Worm (Caenorhabditis elegans) whole organism, L1 larva: Measurements from ENCODE around the gene B0244.7.

Experiments
- aly-2 ChIP-seq: fragments of 150-350 bp; optimal IDR thresholded peaks from 2 replicates; lab custom pipeline; 2014; ENCODE audit warnings: missing biosample characterization, missing genetic modification characterization
- fos-1 ChIP-seq: fragments of 150-350 bp; optimal IDR thresholded peaks from 2 replicates; lab custom pipeline; 2014; ENCODE audit warnings: missing biosample characterization, missing genetic modification characterization
- lsy-2 ChIP-seq, 2 experiments: fragments of 150-350 bp; optimal IDR thresholded peaks; 2 replicates each; lab custom pipeline; 2014; ENCODE audit warnings: missing biosample characterization in 2 of 2, missing genetic modification characterization in 2 of 2
- mef-2 ChIP-seq: fragments of 150-350 bp; optimal IDR thresholded peaks from 2 replicates; lab custom pipeline; 2014; ENCODE audit warnings: missing biosample characterization, missing genetic modification characterization
- nhr-28 ChIP-seq: fragments of 150-350 bp; optimal IDR thresholded peaks from 2 replicates; lab custom pipeline; 2014; ENCODE audit warnings: missing biosample characterization, missing genetic modification characterization
- nhr-76 ChIP-seq: sonication (generic microtip); optimal IDR thresholded peaks from 2 replicates; lab custom pipeline; 2017; ENCODE audit warnings: missing biosample characterization, missing genetic modification characterization
- rnt-1 ChIP-seq: sonication (generic microtip); optimal IDR thresholded peaks from 2 replicates; lab custom pipeline; 2016; ENCODE audit warnings: mild to moderate bottlenecking, missing genetic modification characterization, moderate library complexity, missing compliant biosample characterization
- unc-62 ChIP-seq: fragments of 150-350 bp; optimal IDR thresholded peaks from 2 replicates; lab custom pipeline; 2014; ENCODE audit warnings: missing biosample characterization, missing genetic modification reagents, missing genetic modification characterization
- xbp-1 ChIP-seq: sonication (generic microtip); optimal IDR thresholded peaks from 2 replicates; lab custom pipeline; 2016; ENCODE audit warnings: missing genetic modification characterization, missing compliant biosample characterization
- zag-1 ChIP-seq: fragments of 150-350 bp; optimal IDR thresholded peaks from 2 replicates; lab custom pipeline; 2014; ENCODE audit warnings: missing biosample characterization, missing genetic modification characterization
- ztf-11 ChIP-seq, 2 experiments: sonication (generic microtip); optimal IDR thresholded peaks; 2 replicates each; lab custom pipeline; 2016 to 2017; ENCODE audit warnings: missing genetic modification characterization in 2 of 2, missing biosample characterization in 1 of 2, missing compliant biosample characterization in 1 of 2

DNA sequence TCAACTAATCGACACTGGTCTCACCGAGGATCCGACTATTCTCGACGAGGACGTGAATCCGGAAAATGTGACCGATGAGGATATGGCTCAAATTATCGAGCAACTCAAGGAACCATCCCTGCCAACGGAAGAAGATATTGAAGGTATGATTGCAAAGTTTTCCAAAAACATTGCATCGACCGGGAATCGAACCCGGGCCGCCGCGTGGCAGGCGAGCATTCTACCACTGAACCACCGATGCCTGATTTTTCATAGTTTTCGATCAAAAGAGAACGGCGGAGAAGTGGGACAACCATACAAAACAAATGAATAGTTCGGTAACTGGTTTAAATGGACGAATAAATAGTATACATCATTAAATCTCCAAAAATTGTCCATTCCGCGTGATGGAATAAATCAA is 30.6 kb downstream of the B0244.7 start:
- TF ChIP-seq mef-2 = no peak
- TF ChIP-seq fos-1 (tag; lab: Kevin White, UChicago) = no peak
- no peak for TF ChIP-seq unc-62 (GFP tag; lab: Kevin White, UChicago)
- no peak for TF ChIP-seq rnt-1 (tag; lab: Kevin White, UChicago)
- no peak for TF ChIP-seq nhr-76 (tag; lab: Kevin White, UChicago)
- no peak for TF ChIP-seq zag-1 (tag; lab: Kevin White, UChicago)
- TF ChIP-seq nhr-28 (tag; lab: Kevin White, UChicago) = no peak
- no peak for TF ChIP-seq xbp-1 (tag; lab: Kevin White, UChicago)
- TF ChIP-seq aly-2 (tag; lab: Kevin White, UChicago) = no peak
- no peak for TF ChIP-seq ztf-11 (tag; optimal IDR thresholded peaks at IDR 0.05; lab: Kevin White, UChicago)
- no peak for TF ChIP-seq lsy-2 (tag; optimal IDR thresholded peaks at IDR 0.05; lab: Kevin White, UChicago)
